Fruit fly (Drosophila melanogaster): ENCODE results near the gene Pyroxd1.

Pyroxd1 gene

DNA sequence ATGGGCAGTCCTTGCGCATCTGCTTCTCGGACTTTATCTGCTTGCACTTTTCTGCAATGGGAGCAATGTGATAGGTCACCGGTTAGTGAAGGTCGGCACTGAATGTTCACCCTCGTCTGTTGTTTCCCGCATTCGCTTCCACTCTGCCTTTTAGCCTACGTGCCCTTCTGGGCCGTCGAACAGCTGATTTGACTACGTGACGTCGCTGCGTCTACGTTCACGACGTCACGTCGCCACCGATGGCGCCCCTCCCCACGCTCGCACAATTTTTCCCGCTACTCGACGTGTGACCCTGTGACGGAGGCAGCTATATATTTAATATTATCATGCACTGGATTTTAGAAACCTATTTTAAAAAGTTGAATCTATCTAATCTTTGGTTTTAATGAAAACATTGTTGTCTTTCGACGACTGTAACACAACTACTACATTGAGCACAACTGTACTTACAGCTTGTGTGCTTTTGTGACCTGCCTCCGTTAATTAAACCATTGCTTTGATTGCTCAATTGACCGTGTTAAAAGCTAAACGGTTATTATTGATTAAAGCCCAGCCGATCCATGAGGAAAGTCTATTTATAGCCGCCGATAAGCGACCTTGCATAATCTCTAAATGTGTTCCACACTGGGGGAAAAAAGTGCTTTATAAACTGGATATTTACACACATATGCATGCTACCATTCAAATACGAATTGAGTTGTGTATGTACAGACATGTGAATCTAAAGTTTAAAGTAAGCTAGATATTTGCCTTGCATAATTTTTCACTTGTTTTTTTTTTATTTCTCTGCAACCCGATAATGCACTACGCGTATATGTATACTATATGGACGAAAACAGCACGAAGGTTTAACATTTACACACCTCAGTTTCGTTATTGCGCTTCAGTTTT is 8.0 kb upstream of the Pyroxd1 start (continued):
- TF ChIP-seq D19B (GFP tag; optimal IDR thresholded peaks at IDR 0.05), result no peak
- TF ChIP-seq lov (optimal IDR thresholded peaks at IDR 0.05), result no peak
- TF ChIP-seq lov (GFP tag; IDR thresholded peaks at IDR 0.05), result no peak
- peak; percentile 24; the same call in 1 of the 2 replicates for TF ChIP-seq CG10366 (GFP tag; IDR thresholded peaks at IDR 0.05)
- no peak for TF ChIP-seq CG2129 (GFP tag; IDR thresholded peaks at IDR 0.05; ENCODE audit: partially characterized antibody)
- no peak for TF ChIP-seq sc (optimal IDR thresholded peaks at IDR 0.05)
- TF ChIP-seq sc (GFP tag; optimal IDR thresholded peaks at IDR 0.05), result no peak
- no peak for TF ChIP-seq CG9609 (GFP tag; optimal IDR thresholded peaks at IDR 0.05)
- no peak for TF ChIP-seq Nf-YB (GFP tag; optimal IDR thresholded peaks at IDR 0.05)
- TF ChIP-seq odd (GFP tag; optimal IDR thresholded peaks at IDR 0.05), result no peak
- TF ChIP-seq CG2889 (GFP tag; IDR thresholded peaks at IDR 0.05), result no peak
- no peak for TF ChIP-seq al (GFP tag; IDR thresholded peaks at IDR 0.05)
- no peak for TF ChIP-seq CkIIα-i1 (GFP tag; IDR thresholded peaks at IDR 0.05)
- no peak for TF ChIP-seq sna (GFP tag; IDR thresholded peaks at IDR 0.05; ENCODE audit: partially characterized antibody)
- no peak for TF ChIP-seq gt (GFP tag; IDR thresholded peaks at IDR 0.05)
- no peak for TF ChIP-seq Vsx1 (GFP tag; optimal IDR thresholded peaks at IDR 0.05)
- no peak for TF ChIP-seq GATAe (GFP tag; conservative IDR thresholded peaks at IDR 0.05)
- peak; percentile 6 for TF ChIP-seq CG30403 (GFP tag; optimal IDR thresholded peaks at IDR 0.05)
- TF ChIP-seq CG6683 (GFP tag; optimal IDR thresholded peaks at IDR 0.05), result no peak
- no peak for TF ChIP-seq Lim3 (GFP tag; IDR thresholded peaks at IDR 0.05)
- no peak for TF ChIP-seq kah (GFP tag; optimal IDR thresholded peaks at IDR 0.05)
- peak; percentile 21 for TF ChIP-seq unpg (GFP tag; optimal IDR thresholded peaks at IDR 0.05)
- TF ChIP-seq CG11723 (GFP tag; optimal IDR thresholded peaks at IDR 0.05), result no peak
- TF ChIP-seq Dll (GFP tag; IDR thresholded peaks at IDR 0.05; ENCODE audit: partially characterized antibody), result no peak
- no peak for TF ChIP-seq Dref (GFP tag; IDR thresholded peaks at IDR 0.05)
- no peak for TF ChIP-seq CG8290 (GFP tag; optimal IDR thresholded peaks at IDR 0.05)
- no peak for TF ChIP-seq CG8290 (tag; optimal IDR thresholded peaks at IDR 0.05)
- TF ChIP-seq pum (GFP tag; optimal IDR thresholded peaks at IDR 0.05), result no peak
- TF ChIP-seq vnd (GFP tag; IDR thresholded peaks at IDR 0.05; ENCODE audit: partially characterized antibody), result no peak
- no peak for TF ChIP-seq CG10274 (GFP tag; optimal IDR thresholded peaks at IDR 0.05)
- TF ChIP-seq CG3838 (GFP tag; optimal IDR thresholded peaks at IDR 0.05), result no peak
- TF ChIP-seq CG31388 (GFP tag; optimal IDR thresholded peaks at IDR 0.05), result no peak
- no peak for TF ChIP-seq Jarid2 (GFP tag; optimal IDR thresholded peaks at IDR 0.05)
- no peak for TF ChIP-seq chif (GFP tag; optimal IDR thresholded peaks at IDR 0.05)
- TF ChIP-seq CG7271 (tag; optimal IDR thresholded peaks at IDR 0.05), result no peak
- no peak for TF ChIP-seq Opbp (GFP tag; IDR thresholded peaks at IDR 0.05; ENCODE audit: partially characterized antibody)
- TF ChIP-seq Xrp1 (GFP tag; IDR thresholded peaks at IDR 0.05), result peak; percentile 44; the same call in 1 of the 2 replicates
- TF ChIP-seq CG31224 (GFP tag; IDR thresholded peaks at IDR 0.05), result no peak
- no peak for TF ChIP-seq CG10431 (GFP tag; optimal IDR thresholded peaks at IDR 0.05)
- no peak for TF ChIP-seq HmgZ (tag; optimal IDR thresholded peaks at IDR 0.05)
- no peak for TF ChIP-seq CG11695 (GFP tag; IDR thresholded peaks at IDR 0.05)
- no peak; the same call in 2 of the 3 replicates for TF ChIP-seq B-H1 (GFP tag; IDR thresholded peaks at IDR 0.05)
- peak; percentile 70 for TF ChIP-seq ftz-f1 (GFP tag; optimal IDR thresholded peaks at IDR 0.05)
- peak; percentile 33; the same call in 1 of the 2 replicates for TF ChIP-seq ato (GFP tag; IDR thresholded peaks at IDR 0.05; ENCODE audit: partially characterized antibody)
- peak; percentile 7 for TF ChIP-seq Deaf1 (tag; optimal IDR thresholded peaks at IDR 0.05)
- TF ChIP-seq jing (GFP tag; optimal IDR thresholded peaks at IDR 0.05), result no peak
- no peak for TF ChIP-seq repo (GFP tag; optimal IDR thresholded peaks at IDR 0.05)
- TF ChIP-seq pros (GFP tag; optimal IDR thresholded peaks at IDR 0.05), result no peak
- TF ChIP-seq prd (optimal IDR thresholded peaks at IDR 0.05), result no peak
- peak; percentile 18; the same call in 1 of the 3 replicates for TF ChIP-seq prd (GFP tag; IDR thresholded peaks at IDR 0.05)
